Fruit fly (Drosophila melanogaster) whole organism, embryonic: ENCODE measurements around the gene CG8419.

Experiments
- Atf6 ChIP-seq: fragments of 200-800 bp; sonication (Bioruptor generic); IDR thresholded peaks from 2 replicates; pipeline ENCODE4 v1.3.6; 2022; ENCODE audit warnings: missing biosample characterization, missing genetic modification characterization
- BEAF-32 ChIP-seq: fragments of 200-800 bp; sonication (Bioruptor generic); optimal IDR thresholded peaks from 3 replicates; lab custom pipeline; 2017; ENCODE audit warnings: missing biosample characterization, missing genetic modification characterization, mild to moderate bottlenecking, moderate library complexity, missing genetic modification reagents
- Bdp1 ChIP-seq: fragments of 200-800 bp; sonication (Bioruptor generic); optimal IDR thresholded peaks from 3 replicates; lab custom pipeline; 2016; ENCODE audit warnings: missing biosample characterization, missing genetic modification characterization
- CG11398 ChIP-seq: fragments of 200-800 bp; sonication (Bioruptor generic); optimal IDR thresholded peaks from 2 replicates; lab custom pipeline; 2016; ENCODE audit warnings: missing biosample characterization, missing genetic modification characterization
- CG1233 ChIP-seq: fragments of 200-800 bp; sonication (Bioruptor generic); optimal IDR thresholded peaks from 4 replicates; lab custom pipeline; 2018; ENCODE audit warnings: missing biosample characterization, mild to moderate bottlenecking, missing genetic modification characterization
- CG13296 ChIP-seq: fragments of 200-800 bp; sonication (Bioruptor generic); optimal IDR thresholded peaks from 3 replicates; lab custom pipeline; 2018; ENCODE audit warnings: missing biosample characterization, mild to moderate bottlenecking, missing genetic modification characterization
- CG14860 ChIP-seq: fragments of 200-800 bp; sonication (Bioruptor generic); IDR thresholded peaks from 3 replicates; pipeline ENCODE4 v1.3.6; 2022; ENCODE audit warnings: missing biosample characterization, missing genetic modification characterization; ENCODE audit not compliant: partially characterized antibody
- CG15696 ChIP-seq: fragments of 200-800 bp; sonication (Bioruptor generic); optimal IDR thresholded peaks from 2 replicates; lab custom pipeline; 2019; ENCODE audit warnings: missing biosample characterization, mild to moderate bottlenecking, missing genetic modification characterization, moderate library complexity
- CG18619 ChIP-seq: fragments of 200-800 bp; sonication (Bioruptor generic); optimal IDR thresholded peaks from 3 replicates; lab custom pipeline; 2017; ENCODE audit warnings: missing biosample characterization, mild to moderate bottlenecking, missing genetic modification characterization
- CG2875 ChIP-seq: fragments of 200-800 bp; sonication (Bioruptor generic); optimal IDR thresholded peaks from 2 replicates; lab custom pipeline; 2017; ENCODE audit warnings: missing biosample characterization, mild to moderate bottlenecking, missing genetic modification characterization, missing genetic modification reagents
- CG3163 ChIP-seq: fragments of 200-800 bp; sonication (Bioruptor generic); optimal IDR thresholded peaks from 3 replicates; lab custom pipeline; 2016; ENCODE audit warnings: missing biosample characterization, missing genetic modification characterization
- CG3847 ChIP-seq: fragments of 200-800 bp; sonication (Bioruptor generic); IDR thresholded peaks from 2 replicates; pipeline ENCODE4 v1.3.6; 2022; ENCODE audit warnings: missing biosample characterization, missing genetic modification characterization
- CG4328 ChIP-seq: fragments of 200-800 bp; sonication (Bioruptor generic); optimal IDR thresholded peaks from 3 replicates; lab custom pipeline; 2017; ENCODE audit warnings: missing biosample characterization, missing genetic modification reagents, missing genetic modification characterization
- CG8281 ChIP-seq: fragments of 200-800 bp; sonication (Bioruptor generic); optimal IDR thresholded peaks from 2 replicates; lab custom pipeline; 2018; ENCODE audit warnings: missing biosample characterization, mild to moderate bottlenecking, missing genetic modification characterization, moderate library complexity
- D19A ChIP-seq: fragments of 200-800 bp; optimal IDR thresholded peaks from 3 replicates; lab custom pipeline; 2019; ENCODE audit warnings: missing biosample characterization, mild to moderate bottlenecking, missing genetic modification characterization, moderate library complexity
- D19B ChIP-seq: fragments of 200-800 bp; sonication (Bioruptor generic); optimal IDR thresholded peaks from 2 replicates; lab custom pipeline; 2017; ENCODE audit warnings: missing biosample characterization, mild to moderate bottlenecking, missing genetic modification characterization
- Dad ChIP-seq: fragments of 200-800 bp; sonication (Bioruptor generic); optimal IDR thresholded peaks from 3 replicates; lab custom pipeline; 2016; ENCODE audit warnings: missing biosample characterization, missing genetic modification characterization
- Dip3 ChIP-seq: fragments of 200-800 bp; sonication (Bioruptor generic); optimal IDR thresholded peaks from 3 replicates; lab custom pipeline; 2016; ENCODE audit warnings: missing biosample characterization, missing genetic modification characterization
- Fer2 ChIP-seq: fragments of 200-800 bp; sonication (Bioruptor generic); optimal IDR thresholded peaks from 2 replicates; lab custom pipeline; 2018; ENCODE audit warnings: missing biosample characterization, mild to moderate bottlenecking, missing genetic modification characterization, moderate library complexity
- Fer3 ChIP-seq: fragments of 200-800 bp; sonication (Bioruptor generic); optimal IDR thresholded peaks from 2 replicates; lab custom pipeline; 2018; ENCODE audit warnings: missing biosample characterization, mild to moderate bottlenecking, missing genetic modification characterization, moderate library complexity
- HLH4C ChIP-seq: fragments of 200-800 bp; sonication (Bioruptor generic); IDR thresholded peaks from 3 replicates; pipeline ENCODE4 v1.3.6; 2022; ENCODE audit warnings: missing biosample characterization, missing genetic modification characterization; ENCODE audit not compliant: partially characterized antibody
- Hmr ChIP-seq: fragments of 200-800 bp; sonication (Bioruptor generic); optimal IDR thresholded peaks from 3 replicates; lab custom pipeline; 2017; ENCODE audit warnings: mild to moderate bottlenecking, missing biosample characterization, missing genetic modification reagents, missing genetic modification characterization
- Hr39 ChIP-seq: fragments of >200 bp; optimal IDR thresholded peaks from 2 replicates; lab custom pipeline; 2017
- Lhr ChIP-seq: fragments of 200-800 bp; sonication (Bioruptor generic); optimal IDR thresholded peaks from 3 replicates; lab custom pipeline; 2017; ENCODE audit warnings: mild to moderate bottlenecking, missing biosample characterization, missing genetic modification reagents, missing genetic modification characterization
- Nf-YC ChIP-seq: fragments of 200-800 bp; optimal IDR thresholded peaks from 3 replicates; lab custom pipeline; 2019; ENCODE audit warnings: missing biosample characterization, mild to moderate bottlenecking, missing genetic modification characterization, moderate library complexity
- Poxn ChIP-seq: fragments of 200-800 bp; sonication (Bioruptor generic); IDR thresholded peaks from 2 replicates; pipeline ENCODE4 v1.3.6; 2022; ENCODE audit warnings: missing biosample characterization, missing genetic modification characterization
- Taf1 ChIP-seq: fragments of 200-800 bp; sonication (Bioruptor generic); IDR thresholded peaks from 2 replicates; pipeline ENCODE4 v1.3.6; 2022; ENCODE audit warnings: missing biosample characterization, missing genetic modification characterization
- Trl ChIP-seq, 3 experiments: fragments of >200 bp in 2 of 3; fragments of 200-800 bp in 1 of 3; sonication (Bioruptor generic) in 1 of 3; optimal IDR thresholded peaks; 2 replicates in 1 of 3; 3 replicates in 2 of 3; lab custom pipeline; 2016 to 2017; ENCODE audit warnings: missing biosample characterization in 1 of 3, missing genetic modification characterization in 1 of 3
- ara ChIP-seq: fragments of 200-800 bp; sonication (Bioruptor generic); IDR thresholded peaks from 2 replicates; pipeline ENCODE4 v1.3.6; 2022; ENCODE audit warnings: missing biosample characterization, missing genetic modification characterization
- ase ChIP-seq: fragments of 200-800 bp; sonication (Bioruptor generic); IDR thresholded peaks from 3 replicates; pipeline ENCODE4 v1.3.6; 2022; ENCODE audit warnings: missing biosample characterization, missing genetic modification characterization
- ato ChIP-seq: fragments of 200-800 bp; sonication (Bioruptor generic); IDR thresholded peaks from 2 replicates; pipeline ENCODE4 v1.3.6; 2022; ENCODE audit warnings: missing biosample characterization, missing genetic modification characterization; ENCODE audit not compliant: partially characterized antibody
- bcd ChIP-seq: fragments of 200-800 bp; sonication (Bioruptor generic); optimal IDR thresholded peaks from 2 replicates; lab custom pipeline; 2017; ENCODE audit warnings: missing biosample characterization, mild to moderate bottlenecking, missing genetic modification characterization
- bowl ChIP-seq: fragments of 200-800 bp; sonication (Bioruptor generic); IDR thresholded peaks from 2 replicates; pipeline ENCODE4 v1.3.6; 2022; ENCODE audit warnings: missing biosample characterization, missing genetic modification characterization
- bsh ChIP-seq, 2 experiments: fragments of 200-800 bp; sonication (Bioruptor generic); optimal IDR thresholded peaks; 2 replicates each; lab custom pipeline; 2017 to 2018; ENCODE audit warnings: mild to moderate bottlenecking in 2 of 2, missing biosample characterization in 2 of 2, missing genetic modification characterization in 2 of 2, moderate library complexity in 1 of 2
- corto ChIP-seq: fragments of 200-800 bp; sonication (Bioruptor generic); optimal IDR thresholded peaks from 2 replicates; lab custom pipeline; 2016; ENCODE audit warnings: missing biosample characterization, mild to moderate bottlenecking, missing genetic modification characterization, moderate library complexity
- crol ChIP-seq: fragments of 200-800 bp; sonication (Bioruptor generic); IDR thresholded peaks from 2 replicates; pipeline ENCODE4 v1.3.6; 2022; ENCODE audit warnings: missing biosample characterization, missing genetic modification characterization
- dm ChIP-seq: fragments of 200-800 bp; sonication (Bioruptor generic); optimal IDR thresholded peaks from 3 replicates; lab custom pipeline; 2016; ENCODE audit warnings: missing biosample characterization, missing genetic modification characterization
- fru ChIP-seq: fragments of >200 bp; optimal IDR thresholded peaks from 2 replicates; lab custom pipeline; 2017
- grau ChIP-seq: fragments of 200-800 bp; optimal IDR thresholded peaks from 3 replicates; lab custom pipeline; 2019; ENCODE audit warnings: missing biosample characterization, mild to moderate bottlenecking, missing genetic modification characterization, moderate library complexity
- kay ChIP-seq: fragments of 200-800 bp; sonication (Bioruptor generic); optimal IDR thresholded peaks from 2 replicates; lab custom pipeline; 2016; ENCODE audit warnings: missing biosample characterization, missing genetic modification characterization
- ken ChIP-seq: fragments of 200-800 bp; sonication (Bioruptor generic); IDR thresholded peaks from 3 replicates; pipeline ENCODE4 v1.3.6; 2022; ENCODE audit warnings: missing biosample characterization, missing genetic modification characterization
- mirr ChIP-seq: fragments of 200-800 bp; sonication (Bioruptor generic); optimal IDR thresholded peaks from 3 replicates; lab custom pipeline; 2018; ENCODE audit warnings: missing biosample characterization, mild to moderate bottlenecking, missing genetic modification characterization
- mld ChIP-seq: fragments of 200-800 bp; sonication (Bioruptor generic); IDR thresholded peaks from 3 replicates; pipeline ENCODE4 v1.3.6; 2022; ENCODE audit warnings: missing biosample characterization, missing genetic modification characterization; ENCODE audit not compliant: partially characterized antibody
- odd ChIP-seq: fragments of 200-800 bp; sonication (Bioruptor generic); optimal IDR thresholded peaks from 2 replicates; lab custom pipeline; 2017; ENCODE audit warnings: missing biosample characterization, mild to moderate bottlenecking, missing genetic modification characterization
- ranshi ChIP-seq: fragments of 200-800 bp; sonication (Bioruptor generic); IDR thresholded peaks from 2 replicates; pipeline ENCODE4 v1.3.6; 2022; ENCODE audit warnings: missing biosample characterization, missing genetic modification characterization
- sc ChIP-seq, 3 experiments: fragments of >200 bp in 2 of 3; fragments of 200-800 bp in 1 of 3; sonication (Bioruptor generic) in 1 of 3; optimal IDR thresholded peaks; 2 replicates in 2 of 3; 3 replicates in 1 of 3; lab custom pipeline; 2017; ENCODE audit warnings: mild to moderate bottlenecking in 1 of 3, missing biosample characterization in 1 of 3, missing genetic modification characterization in 1 of 3, missing genetic modification reagents in 1 of 3
- slbo ChIP-seq: fragments of 200-800 bp; sonication (Bioruptor generic); IDR thresholded peaks from 2 replicates; pipeline ENCODE4 v1.3.6; 2022; ENCODE audit warnings: missing biosample characterization, missing genetic modification characterization
- sob ChIP-seq: fragments of 200-800 bp; sonication (Bioruptor generic); IDR thresholded peaks from 2 replicates; pipeline ENCODE4 v1.3.6; 2022; ENCODE audit warnings: missing biosample characterization, missing genetic modification characterization
- wor ChIP-seq: fragments of 200-800 bp; sonication (Bioruptor generic); IDR thresholded peaks from 2 replicates; pipeline ENCODE4 v1.3.6; 2022; ENCODE audit warnings: missing biosample characterization, missing genetic modification characterization

The CG8419 gene

DNA sequence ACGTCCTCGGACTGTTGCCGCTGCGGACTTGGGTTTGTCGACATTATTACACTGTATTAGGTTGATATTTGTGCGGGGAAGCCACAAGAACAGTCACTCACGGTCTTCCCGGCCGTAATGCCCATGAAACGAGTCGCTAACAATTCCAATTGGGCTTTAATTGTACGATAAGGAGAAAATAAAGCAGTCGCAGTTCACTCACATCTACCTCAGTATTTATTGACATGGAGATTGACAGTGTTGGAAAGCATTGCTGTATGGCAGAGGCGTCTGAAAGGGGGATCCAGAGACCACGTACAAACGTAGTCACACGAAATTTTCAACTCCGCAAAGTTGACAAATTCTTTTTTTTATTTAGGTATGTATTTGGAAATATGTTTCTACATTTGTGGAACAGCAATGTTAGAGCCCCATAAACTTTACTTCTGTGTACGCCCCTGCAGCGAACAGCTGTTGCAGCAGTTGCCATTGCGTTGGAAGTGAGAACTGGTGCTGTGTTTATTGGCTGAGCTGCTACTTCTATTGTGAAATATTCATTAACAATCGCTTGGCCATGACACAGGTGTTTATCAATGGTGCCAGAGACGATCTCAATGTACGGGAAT lies 6.8 kb downstream of the CG8419 start, which contains the start of the genes CG8372 and CG8360 (continued):
- TF ChIP-seq ken (GFP tag; lab: Robert Waterston, UW) (peak; percentile 99), CG1233 (GFP tag; lab: Kevin White, UChicago) (peak; percentile 98), ranshi (GFP tag; lab: Robert Waterston, UW) (peak; percentile 99), odd (GFP tag; lab: Kevin White, UChicago) (peak; percentile 97), ara (peak; percentile 99), CG2875 (GFP tag; lab: Kevin White, UChicago) (peak; percentile 98), wor (GFP tag; lab: Robert Waterston, UW) (peak; percentile 96), Fer3 (tag; lab: Kevin White, UChicago) (peak; percentile 98), Hr39 (lab: Kevin White, UChicago) (no peak), Nf-YC (tag; lab: Kevin White, UChicago) (peak; percentile 92), crol (GFP tag; lab: Robert Waterston, UW) (peak; percentile 79), bsh (GFP tag; optimal IDR thresholded peaks at IDR 0.05; lab: Kevin White, UChicago) (peak; percentile 98 to 99), D19A (peak; percentile 93), sob (peak; percentile 99), Hmr (GFP tag; lab: Kevin White, UChicago) (peak; percentile 99), corto (GFP tag; lab: Kevin White, UChicago) (peak; percentile 99), sc (optimal IDR thresholded peaks at IDR 0.05; lab: Kevin White, UChicago) (no peak), sc (GFP tag; optimal IDR thresholded peaks at IDR 0.05; lab: Kevin White, UChicago) (peak; percentile 96), CG14860 (GFP tag; lab: Robert Waterston, UW) (no peak), Bdp1 (peak; percentile 95), ato (GFP tag; lab: Robert Waterston, UW) (peak; percentile 44; the same call in 1 of the 2 replicates), dm (GFP tag; lab: Kevin White, UChicago) (peak; percentile 98), Taf1 (GFP tag; lab: Robert Waterston, UW) (peak; percentile 98), CG4328 (GFP tag; lab: Kevin White, UChicago) (peak; percentile 97), Fer2 (tag; lab: Kevin White, UChicago) (peak; percentile 96), Poxn (GFP tag; lab: Robert Waterston, UW) (peak; percentile 91), Lhr (GFP tag; lab: Kevin White, UChicago) (peak; percentile 92), Atf6 (GFP tag; lab: Robert Waterston, UW) (peak; percentile 99), CG18619 (GFP tag; lab: Kevin White, UChicago) (peak; percentile 98), D19B (peak; percentile 95), slbo (GFP tag; lab: Robert Waterston, UW) (peak; percentile 99), CG8281 (tag; lab: Kevin White, UChicago) (peak; percentile 91), HLH4C (GFP tag; lab: Robert Waterston, UW) (0 out of 3 replicates have a peak, but pooled peaks have one; percentile 20), CG3163 (GFP tag; lab: Kevin White, UChicago) (peak; percentile 94), CG15696 (peak; percentile 96), CG11398 (peak; percentile 99), BEAF-32 (GFP tag; lab: Kevin White, UChicago) (peak; percentile 58), Dad (GFP tag; lab: Kevin White, UChicago) (peak; percentile 99), bowl (GFP tag; lab: Robert Waterston, UW) (peak; percentile 97), bcd (GFP tag; lab: Kevin White, UChicago) (peak; percentile 99), Trl (optimal IDR thresholded peaks at IDR 0.05; lab: Kevin White, UChicago) (no peak), Trl (GFP tag; optimal IDR thresholded peaks at IDR 0.05; lab: Kevin White, UChicago) (peak; percentile 99), CG3847 (GFP tag; lab: Robert Waterston, UW) (peak; percentile 99), grau (tag; lab: Kevin White, UChicago) (peak; percentile 97), kay (GFP tag; lab: Kevin White, UChicago) (peak; percentile 97), ase (GFP tag; lab: Robert Waterston, UW) (peak; percentile 99), Dip3 (GFP tag; lab: Kevin White, UChicago) (peak; percentile 99), fru (lab: Kevin White, UChicago) (no peak), CG13296 (GFP tag; lab: Kevin White, UChicago) (peak; percentile 98), mld (GFP tag; lab: Robert Waterston, UW) (no peak), mirr (GFP tag; lab: Kevin White, UChicago) (peak; percentile 99)
